Fruit fly (Drosophila melanogaster): ENCODE results near the gene Ugt37B1.

- TF ChIP-seq Sox102F (GFP tag; optimal IDR thresholded peaks at IDR 0.05), result no peak
- TF ChIP-seq esn (GFP tag; optimal IDR thresholded peaks at IDR 0.05), result no peak
- TF ChIP-seq CG11902 (GFP tag; optimal IDR thresholded peaks at IDR 0.05), result no peak
- no peak for TF ChIP-seq CG11762 (GFP tag; optimal IDR thresholded peaks at IDR 0.05; ENCODE audit: insufficient read depth)
These were observed 46.6 kb upstream of the Ugt37B1 start for dm6 chr2L:6178118-6178739.
